Fruit fly (Drosophila melanogaster) whole organism, embryonic: ENCODE measurements around the gene CG6168.

Source experiments
- Antp ChIP-seq: fragments of 200-800 bp; sonication (Bioruptor generic); optimal IDR thresholded peaks from 3 replicates; lab custom pipeline; 2016; ENCODE audit warnings: missing biosample characterization, missing genetic modification characterization
- BtbVII ChIP-seq: fragments of 200-800 bp; sonication (Bioruptor generic); optimal IDR thresholded peaks from 3 replicates; lab custom pipeline; 2017; ENCODE audit warnings: missing biosample characterization, mild to moderate bottlenecking, missing genetic modification characterization
- CG10267 ChIP-seq: fragments of 200-800 bp; sonication (Bioruptor generic); optimal IDR thresholded peaks from 2 replicates; lab custom pipeline; 2018; ENCODE audit warnings: missing biosample characterization, mild to moderate bottlenecking, missing genetic modification characterization, moderate library complexity
- CG10979 ChIP-seq: fragments of 200-800 bp; sonication (Bioruptor generic); optimal IDR thresholded peaks from 2 replicates; lab custom pipeline; 2018; ENCODE audit warnings: missing biosample characterization, mild to moderate bottlenecking, missing genetic modification characterization, moderate library complexity
- CG11456 ChIP-seq: fragments of 200-800 bp; sonication (Bioruptor generic); IDR thresholded peaks from 3 replicates; pipeline ENCODE4 v1.3.6; 2022; ENCODE audit warnings: missing biosample characterization, missing genetic modification characterization
- CG12942 ChIP-seq: fragments of 200-800 bp; sonication (Bioruptor generic); optimal IDR thresholded peaks from 3 replicates; lab custom pipeline; 2016; ENCODE audit warnings: missing biosample characterization, missing genetic modification characterization
- CG13775 ChIP-seq: fragments of 200-800 bp; sonication (Bioruptor generic); optimal IDR thresholded peaks from 3 replicates; lab custom pipeline; 2017; ENCODE audit warnings: missing biosample characterization, mild to moderate bottlenecking, missing genetic modification characterization
- CG14710 ChIP-seq: fragments of 200-800 bp; sonication (Bioruptor generic); optimal IDR thresholded peaks from 3 replicates; lab custom pipeline; 2019; ENCODE audit warnings: missing biosample characterization, mild to moderate bottlenecking, missing genetic modification characterization, moderate library complexity
- CG15269 ChIP-seq: fragments of 200-800 bp; sonication (Bioruptor generic); optimal IDR thresholded peaks from 2 replicates; lab custom pipeline; 2018; ENCODE audit warnings: missing biosample characterization, mild to moderate bottlenecking, missing genetic modification characterization, moderate library complexity
- CG1603 ChIP-seq: fragments of 200-800 bp; sonication (Bioruptor generic); optimal IDR thresholded peaks from 2 replicates; lab custom pipeline; 2019; ENCODE audit warnings: missing biosample characterization, mild to moderate bottlenecking, missing genetic modification characterization, moderate library complexity
- CG1647 ChIP-seq: fragments of 200-800 bp; sonication (Bioruptor generic); optimal IDR thresholded peaks from 3 replicates; lab custom pipeline; 2016; ENCODE audit warnings: missing biosample characterization, missing genetic modification characterization
- CG17359 ChIP-seq: fragments of 200-800 bp; sonication (Bioruptor generic); optimal IDR thresholded peaks from 3 replicates; lab custom pipeline; 2018; ENCODE audit warnings: missing biosample characterization, mild to moderate bottlenecking, missing genetic modification characterization, moderate library complexity
- CG17612 ChIP-seq: fragments of 200-800 bp; sonication (Bioruptor generic); IDR thresholded peaks from 2 replicates; pipeline ENCODE4 v1.3.6; 2022; ENCODE audit warnings: missing biosample characterization, missing genetic modification characterization
- CG17829 ChIP-seq: fragments of 200-800 bp; optimal IDR thresholded peaks from 2 replicates; lab custom pipeline; 2019; ENCODE audit warnings: missing biosample characterization, mild to moderate bottlenecking, missing genetic modification characterization, moderate library complexity
- CG2678 ChIP-seq: fragments of 200-800 bp; sonication (Bioruptor generic); optimal IDR thresholded peaks from 3 replicates; lab custom pipeline; 2019; ENCODE audit warnings: missing biosample characterization, mild to moderate bottlenecking, missing genetic modification characterization, moderate library complexity
- CG2712 ChIP-seq: fragments of 200-800 bp; optimal IDR thresholded peaks from 3 replicates; lab custom pipeline; 2019; ENCODE audit warnings: missing biosample characterization, mild to moderate bottlenecking, missing genetic modification characterization, moderate library complexity
- CG3726 ChIP-seq: fragments of 200-800 bp; sonication (Bioruptor generic); IDR thresholded peaks from 3 replicates; pipeline ENCODE4, ENCODE4 v1.3.6; 2022; ENCODE audit warnings: missing biosample characterization, missing genetic modification characterization
- CG4617 ChIP-seq: fragments of 200-800 bp; sonication (Bioruptor generic); optimal IDR thresholded peaks from 3 replicates; lab custom pipeline; 2016; ENCODE audit warnings: missing biosample characterization, missing genetic modification characterization, borderline replicate concordance
- CG6272 ChIP-seq: fragments of 200-800 bp; sonication (Bioruptor generic); IDR thresholded peaks from 2 replicates; pipeline ENCODE4 v1.3.6; 2022; ENCODE audit warnings: missing biosample characterization, missing genetic modification characterization
- CG7372 ChIP-seq: fragments of 200-800 bp; sonication (Bioruptor generic); IDR thresholded peaks from 2 replicates; pipeline ENCODE4 v1.3.6; 2022; ENCODE audit warnings: missing biosample characterization, missing genetic modification characterization
- CG7928 ChIP-seq: fragments of 200-800 bp; sonication (Bioruptor generic); optimal IDR thresholded peaks from 2 replicates; lab custom pipeline; 2017; ENCODE audit warnings: missing biosample characterization, mild to moderate bottlenecking, missing genetic modification characterization
- CG8924 ChIP-seq: fragments of 200-800 bp; optimal IDR thresholded peaks from 3 replicates; lab custom pipeline; 2019; ENCODE audit warnings: missing biosample characterization, mild to moderate bottlenecking, missing genetic modification characterization, moderate library complexity
- GATAe ChIP-seq: fragments of 200-800 bp; sonication (Bioruptor generic); conservative IDR thresholded peaks from 2 replicates; pipeline ENCODE4 v1.3.6; 2022; ENCODE audit warnings: missing biosample characterization, missing genetic modification characterization
- H2.0 ChIP-seq: fragments of 200-800 bp; sonication (Bioruptor generic); IDR thresholded peaks from 2 replicates; pipeline ENCODE4 v1.3.6; 2022; ENCODE audit warnings: missing biosample characterization, missing genetic modification characterization
- HmgD ChIP-seq: fragments of 200-800 bp; sonication (Bioruptor generic); optimal IDR thresholded peaks from 3 replicates; lab custom pipeline; 2016; ENCODE audit warnings: missing biosample characterization, missing genetic modification characterization
- Myb ChIP-seq: fragments of 200-800 bp; sonication (Bioruptor generic); optimal IDR thresholded peaks from 2 replicates; lab custom pipeline; 2016; ENCODE audit warnings: missing biosample characterization, missing genetic modification characterization
- Nf-YC ChIP-seq: fragments of 200-800 bp; optimal IDR thresholded peaks from 3 replicates; lab custom pipeline; 2019; ENCODE audit warnings: missing biosample characterization, mild to moderate bottlenecking, missing genetic modification characterization, moderate library complexity
- Optix ChIP-seq: fragments of 200-800 bp; sonication (Bioruptor generic); IDR thresholded peaks from 3 replicates; pipeline ENCODE4 v1.3.6; 2022; ENCODE audit warnings: missing biosample characterization, missing genetic modification characterization
- Trl ChIP-seq, 3 experiments: fragments of >200 bp in 2 of 3; fragments of 200-800 bp in 1 of 3; sonication (Bioruptor generic) in 1 of 3; optimal IDR thresholded peaks; 2 replicates in 1 of 3; 3 replicates in 2 of 3; lab custom pipeline; 2016 to 2017; ENCODE audit warnings: missing biosample characterization in 1 of 3, missing genetic modification characterization in 1 of 3
- Xbp1 ChIP-seq: fragments of 200-800 bp; sonication (Bioruptor generic); optimal IDR thresholded peaks from 3 replicates; lab custom pipeline; 2016; ENCODE audit warnings: missing biosample characterization, mild to moderate bottlenecking, missing genetic modification characterization
- al ChIP-seq: fragments of 200-800 bp; sonication (Bioruptor generic); IDR thresholded peaks from 2 replicates; pipeline ENCODE4 v1.3.6; 2022; ENCODE audit warnings: missing biosample characterization, missing genetic modification characterization
- amos ChIP-seq: fragments of 200-800 bp; sonication (Bioruptor generic); IDR thresholded peaks from 2 replicates; pipeline ENCODE4 v1.3.6; 2022; ENCODE audit warnings: missing biosample characterization, missing genetic modification characterization; ENCODE audit not compliant: partially characterized antibody
- bcd ChIP-seq: fragments of 200-800 bp; sonication (Bioruptor generic); optimal IDR thresholded peaks from 2 replicates; lab custom pipeline; 2017; ENCODE audit warnings: missing biosample characterization, mild to moderate bottlenecking, missing genetic modification characterization
- bigmax ChIP-seq: fragments of 200-800 bp; sonication (Bioruptor generic); optimal IDR thresholded peaks from 2 replicates; lab custom pipeline; 2018; ENCODE audit warnings: missing biosample characterization, mild to moderate bottlenecking, missing genetic modification characterization
- cas ChIP-seq: fragments of 200-800 bp; sonication (Bioruptor generic); IDR thresholded peaks from 2 replicates; pipeline ENCODE4 v1.3.6; 2022; ENCODE audit warnings: missing biosample characterization, missing genetic modification characterization
- caup ChIP-seq: fragments of 200-800 bp; sonication (Bioruptor generic); optimal IDR thresholded peaks from 3 replicates; lab custom pipeline; 2017; ENCODE audit warnings: missing biosample characterization, mild to moderate bottlenecking, missing genetic modification characterization, moderate library complexity; ENCODE audit not compliant: severe bottlenecking
- chinmo ChIP-seq: fragments of 200-800 bp; sonication (Bioruptor generic); IDR thresholded peaks from 4 replicates; pipeline ENCODE4 v1.3.6; 2022; ENCODE audit warnings: missing biosample characterization, missing genetic modification characterization; ENCODE audit not compliant: partially characterized antibody
- corto ChIP-seq: fragments of 200-800 bp; sonication (Bioruptor generic); optimal IDR thresholded peaks from 2 replicates; lab custom pipeline; 2016; ENCODE audit warnings: missing biosample characterization, mild to moderate bottlenecking, missing genetic modification characterization, moderate library complexity
- cwo ChIP-seq: fragments of 200-800 bp; sonication (Bioruptor generic); optimal IDR thresholded peaks from 3 replicates; lab custom pipeline; 2017; ENCODE audit warnings: missing biosample characterization, missing genetic modification characterization, mild to moderate bottlenecking, moderate library complexity, missing genetic modification reagents
- dimm ChIP-seq: fragments of 200-800 bp; sonication (Bioruptor generic); IDR thresholded peaks from 2 replicates; pipeline ENCODE4 v1.3.6; 2022; ENCODE audit warnings: missing biosample characterization, missing genetic modification characterization
- dmrt99B ChIP-seq: fragments of 200-800 bp; sonication (Bioruptor generic); optimal IDR thresholded peaks from 2 replicates; lab custom pipeline; 2018; ENCODE audit warnings: missing biosample characterization, mild to moderate bottlenecking, missing genetic modification characterization, moderate library complexity
- exex ChIP-seq: fragments of 200-800 bp; sonication (Bioruptor generic); optimal IDR thresholded peaks from 4 replicates; lab custom pipeline; 2018; ENCODE audit warnings: missing biosample characterization, mild to moderate bottlenecking, missing genetic modification characterization, moderate library complexity
- ftz-f1 ChIP-seq: fragments of 200-800 bp; sonication (Bioruptor generic); optimal IDR thresholded peaks from 2 replicates; lab custom pipeline; 2016; ENCODE audit warnings: missing biosample characterization, missing genetic modification characterization
- kah ChIP-seq: fragments of 200-800 bp; sonication (Bioruptor generic); optimal IDR thresholded peaks from 2 replicates; lab custom pipeline; 2018; ENCODE audit warnings: missing biosample characterization, mild to moderate bottlenecking, missing genetic modification characterization
- lab ChIP-seq: fragments of 200-800 bp; sonication (Bioruptor generic); optimal IDR thresholded peaks from 3 replicates; lab custom pipeline; 2017; ENCODE audit warnings: missing biosample characterization, missing genetic modification characterization, mild to moderate bottlenecking, moderate library complexity, missing genetic modification reagents
- luna ChIP-seq: fragments of 200-800 bp; sonication (Bioruptor generic); optimal IDR thresholded peaks from 2 replicates; lab custom pipeline; 2016; ENCODE audit warnings: missing biosample characterization, missing genetic modification characterization
- ranshi ChIP-seq: fragments of 200-800 bp; sonication (Bioruptor generic); IDR thresholded peaks from 2 replicates; pipeline ENCODE4 v1.3.6; 2022; ENCODE audit warnings: missing biosample characterization, missing genetic modification characterization
- ssp ChIP-seq: fragments of 200-800 bp; sonication (Bioruptor generic); IDR thresholded peaks from 2 replicates; pipeline ENCODE4 v1.3.6; 2022; ENCODE audit warnings: missing biosample characterization, missing genetic modification characterization
- tup ChIP-seq: fragments of 200-800 bp; sonication (Bioruptor generic); optimal IDR thresholded peaks from 2 replicates; lab custom pipeline; 2016; ENCODE audit warnings: missing biosample characterization, mild to moderate bottlenecking, missing genetic modification characterization, moderate library complexity
- vvl ChIP-seq: fragments of 200-800 bp; sonication (Bioruptor generic); IDR thresholded peaks from 2 replicates; pipeline ENCODE4 v1.3.6; 2022; ENCODE audit warnings: missing biosample characterization, missing genetic modification characterization
- wdn ChIP-seq: fragments of 200-800 bp; sonication (Bioruptor generic); IDR thresholded peaks from 2 replicates; pipeline ENCODE4 v1.3.6; 2022; ENCODE audit warnings: missing biosample characterization, missing genetic modification characterization

The CG6168 gene

dm6 chr3L:11310728-11311127, 10.8 kb downstream of the CG6168 start (continued):
- TF ChIP-seq CG1603 (tag; lab: Kevin White, UChicago) (no peak), CG17829 (peak; percentile 48), CG15269 (tag; lab: Kevin White, UChicago) (peak; percentile 1), CG13775 (GFP tag; lab: Kevin White, UChicago) (peak; percentile 11), HmgD (GFP tag; lab: Kevin White, UChicago) (no peak), Myb (no peak), ftz-f1 (GFP tag; lab: Kevin White, UChicago) (no peak), kah (GFP tag; lab: Kevin White, UChicago) (no peak), wdn (GFP tag; lab: Robert Waterston, UW) (no peak), CG2678 (tag; lab: Kevin White, UChicago) (peak; percentile 58), bcd (GFP tag; lab: Kevin White, UChicago) (no peak), dimm (GFP tag; lab: Robert Waterston, UW) (no peak), exex (no peak), BtbVII (no peak), CG10267 (tag; lab: Kevin White, UChicago) (peak; percentile 39), CG14710 (tag; lab: Kevin White, UChicago) (peak; percentile 23), CG8924 (peak; percentile 41), CG12942 (GFP tag; lab: Kevin White, UChicago) (no peak), vvl (GFP tag; lab: Robert Waterston, UW) (no peak), CG1647 (no peak), CG7372 (GFP tag; lab: Robert Waterston, UW) (no peak), ssp (no peak), GATAe (GFP tag; lab: Robert Waterston, UW) (no peak), dmrt99B (tag; lab: Kevin White, UChicago) (peak; percentile 40), caup (no peak), CG4617 (GFP tag; lab: Kevin White, UChicago) (no peak), bigmax (GFP tag; lab: Kevin White, UChicago) (no peak), CG2712 (tag; lab: Kevin White, UChicago) (peak; percentile 49), lab (GFP tag; lab: Kevin White, UChicago) (peak; percentile 37), CG11456 (GFP tag; lab: Robert Waterston, UW) (no peak), chinmo (no peak), Xbp1 (GFP tag; lab: Kevin White, UChicago) (no peak), ranshi (GFP tag; lab: Robert Waterston, UW) (no peak), CG17612 (GFP tag; lab: Robert Waterston, UW) (no peak), cwo (no peak), cas (GFP tag; lab: Robert Waterston, UW) (no peak), amos (no peak), CG10979 (peak; percentile 20), CG7928 (GFP tag; lab: Kevin White, UChicago) (no peak), CG17359 (tag; lab: Kevin White, UChicago) (no peak), CG3726 (GFP tag; lab: Robert Waterston, UW) (no peak), Optix (GFP tag; lab: Robert Waterston, UW) (no peak), luna (GFP tag; lab: Kevin White, UChicago) (no peak), al (GFP tag; lab: Robert Waterston, UW) (no peak), Nf-YC (tag; lab: Kevin White, UChicago) (no peak), H2.0 (GFP tag; lab: Robert Waterston, UW) (no peak), Trl (optimal IDR thresholded peaks at IDR 0.05; lab: Kevin White, UChicago) (no peak), Trl (GFP tag; optimal IDR thresholded peaks at IDR 0.05; lab: Kevin White, UChicago) (no peak), Antp (GFP tag; lab: Kevin White, UChicago) (no peak), corto (GFP tag; lab: Kevin White, UChicago) (no peak), CG6272 (GFP tag; lab: Robert Waterston, UW) (no peak), tup (GFP tag; lab: Kevin White, UChicago) (no peak)
